Fruit fly (Drosophila melanogaster) whole organism: ENCODE measurements around the gene CG42816.

ENCODE experiments used
- CG8478 ChIP-seq: fragments of >200 bp; optimal IDR thresholded peaks from 2 replicates; lab custom pipeline; 2018; ENCODE audit warnings: inconsistent platforms
- Dll ChIP-seq: fragments of >200 bp; optimal IDR thresholded peaks from 2 replicates; lab custom pipeline; 2017
- EcR ChIP-seq, 2 experiments: fragments of >200 bp; optimal IDR thresholded peaks; 2 replicates each; lab custom pipeline; 2017; ENCODE audit warnings: missing biosample characterization in 2 of 2, missing genetic modification characterization in 2 of 2, missing genetic modification reagents in 2 of 2
- pan ChIP-seq: fragments of >200 bp; optimal IDR thresholded peaks from 2 replicates; lab custom pipeline; 2017
- psq ChIP-seq: fragments of >200 bp; optimal IDR thresholded peaks from 2 replicates; lab custom pipeline; 2017
- usp ChIP-seq: fragments of >200 bp; optimal IDR thresholded peaks from 2 replicates; lab custom pipeline; 2017; ENCODE audit warnings: missing biosample characterization, missing genetic modification characterization, mixed read lengths

The CG42816 gene

DNA sequence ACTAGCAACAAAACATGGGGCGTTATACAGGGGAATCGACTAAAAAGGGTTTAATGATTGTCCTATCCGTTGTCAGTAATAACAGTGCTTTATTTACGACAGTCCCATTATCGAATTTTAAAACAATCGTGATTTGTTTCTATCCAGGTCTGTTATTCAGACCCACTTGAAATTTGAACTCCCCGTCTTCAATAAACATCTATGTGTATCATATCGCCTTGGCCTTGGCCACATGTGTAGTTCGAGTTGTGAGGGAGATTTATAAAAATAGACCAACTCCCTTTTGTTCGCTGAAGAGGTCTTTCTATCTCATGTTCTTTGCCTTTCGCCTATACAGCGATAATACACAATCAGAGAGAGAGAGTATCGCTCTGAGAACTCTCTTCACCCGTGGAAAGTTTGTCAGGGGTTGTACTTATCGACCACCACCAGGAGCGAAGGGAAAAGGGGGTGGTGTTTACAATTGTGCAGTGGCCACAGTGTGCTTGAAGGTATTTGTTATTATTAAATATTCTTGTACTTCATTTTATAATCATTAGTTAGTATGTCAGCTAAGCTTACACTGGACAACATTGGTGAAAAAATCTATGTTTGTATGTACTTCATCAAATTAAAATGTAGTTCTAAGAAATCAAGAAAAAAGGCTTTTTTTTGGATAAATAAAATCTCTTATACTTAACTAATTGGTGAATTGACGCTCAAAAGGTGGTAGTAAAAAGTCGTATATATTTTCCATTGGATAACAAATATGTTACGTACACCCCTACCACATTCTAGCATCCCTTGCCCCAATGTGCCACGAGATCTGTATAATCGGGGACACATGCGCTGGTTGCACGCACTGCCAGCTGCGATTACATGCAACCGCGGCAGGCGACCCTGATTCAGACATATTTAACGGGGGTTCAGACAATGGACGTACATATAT, 40.0 kb downstream of the CG42816 start:
- TF ChIP-seq EcR (GFP tag; optimal IDR thresholded peaks at IDR 0.05; lab: Kevin White, UChicago), result no peak
- no peak for TF ChIP-seq usp (GFP tag; lab: Kevin White, UChicago)
- no peak for TF ChIP-seq Dll
- no peak for TF ChIP-seq pan
- no peak for TF ChIP-seq psq (lab: Kevin White, UChicago)
- TF ChIP-seq CG8478 (lab: Kevin White, UChicago), result no peak

DNA sequence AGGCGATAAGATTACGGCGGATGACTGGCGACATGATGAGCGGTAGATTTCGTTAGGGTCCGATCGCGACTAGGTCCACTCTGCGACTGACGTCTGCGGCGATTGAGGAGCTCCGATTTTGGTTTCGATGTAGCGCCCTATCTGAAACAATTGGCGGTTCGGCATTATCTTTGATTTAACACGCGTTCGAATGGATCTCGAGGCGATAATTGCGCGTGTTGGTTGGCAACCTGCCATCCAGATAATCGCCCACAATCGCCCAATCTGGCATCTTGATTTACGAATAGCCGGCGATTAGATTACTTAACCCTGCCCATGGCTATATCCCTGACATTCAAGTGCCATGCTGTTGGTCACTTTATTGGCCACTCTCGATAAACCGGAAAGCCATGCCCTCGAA, 43.1 kb downstream of the CG42816 start:
- no peak for TF ChIP-seq usp (GFP tag; lab: Kevin White, UChicago)
- TF ChIP-seq psq (lab: Kevin White, UChicago), result no peak
- no peak for TF ChIP-seq Dll
- no peak for TF ChIP-seq pan
- TF ChIP-seq CG8478 (lab: Kevin White, UChicago), result no peak
- no peak for TF ChIP-seq EcR (GFP tag; optimal IDR thresholded peaks at IDR 0.05; lab: Kevin White, UChicago)

DNA sequence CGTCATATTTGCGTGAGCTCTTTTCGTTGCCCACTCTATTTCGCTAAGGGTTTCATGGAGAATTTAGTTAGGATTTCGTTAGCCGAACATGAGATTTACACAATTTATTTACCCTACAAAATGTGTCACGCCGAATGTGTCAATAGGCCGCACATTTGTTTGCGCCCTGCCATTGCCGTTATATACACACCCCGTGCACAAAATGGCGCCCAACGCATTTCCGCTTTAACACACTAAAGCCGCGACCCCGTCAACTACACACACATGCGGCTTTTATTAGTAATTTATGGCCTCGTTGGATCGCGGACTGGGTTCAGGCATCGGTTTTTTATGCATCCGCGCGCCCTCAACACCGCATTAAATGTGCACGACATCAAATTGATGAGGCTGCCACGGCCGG, 46.9 kb downstream of the CG42816 start, which contains the start of gene Adgf-B:
Gene Adgf-B (minus strand): TSS at position 101 of the 400 bp plus-strand sequence.
- no peak for TF ChIP-seq usp (GFP tag; lab: Kevin White, UChicago)
- no peak for TF ChIP-seq EcR (GFP tag; optimal IDR thresholded peaks at IDR 0.05; lab: Kevin White, UChicago)
- TF ChIP-seq Dll, result no peak
- no peak for TF ChIP-seq pan
- no peak for TF ChIP-seq psq (lab: Kevin White, UChicago)
- TF ChIP-seq CG8478 (lab: Kevin White, UChicago), result no peak

DNA sequence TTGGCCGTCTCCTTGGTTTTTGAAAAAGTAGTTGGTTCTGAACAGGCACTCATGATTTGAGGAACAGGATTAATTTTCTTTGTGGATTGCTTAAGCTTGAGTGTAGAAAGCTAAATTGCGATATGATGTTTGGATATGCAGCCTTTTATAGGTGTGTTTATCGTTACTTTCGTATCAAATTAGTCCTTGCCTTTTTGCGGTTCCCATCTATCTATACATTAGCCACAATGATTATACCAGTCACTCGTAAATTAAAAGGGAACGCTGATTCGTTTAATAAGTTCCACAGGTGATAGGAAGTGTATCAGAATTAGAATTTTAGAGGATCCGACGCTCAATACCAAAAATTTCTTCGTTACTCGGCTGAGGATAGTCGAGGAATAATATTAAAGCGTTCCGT, 50.6 kb downstream of the CG42816 start, which contains the start of gene CG6034:
Gene CG6034 (minus strand): TSS at position 101 of the 400 bp plus-strand sequence.
- TF ChIP-seq psq (lab: Kevin White, UChicago) (no peak), EcR (GFP tag; optimal IDR thresholded peaks at IDR 0.05; lab: Kevin White, UChicago) (no peak), pan (no peak), Dll (no peak), CG8478 (lab: Kevin White, UChicago) (no peak), usp (GFP tag; lab: Kevin White, UChicago) (no peak)

DNA sequence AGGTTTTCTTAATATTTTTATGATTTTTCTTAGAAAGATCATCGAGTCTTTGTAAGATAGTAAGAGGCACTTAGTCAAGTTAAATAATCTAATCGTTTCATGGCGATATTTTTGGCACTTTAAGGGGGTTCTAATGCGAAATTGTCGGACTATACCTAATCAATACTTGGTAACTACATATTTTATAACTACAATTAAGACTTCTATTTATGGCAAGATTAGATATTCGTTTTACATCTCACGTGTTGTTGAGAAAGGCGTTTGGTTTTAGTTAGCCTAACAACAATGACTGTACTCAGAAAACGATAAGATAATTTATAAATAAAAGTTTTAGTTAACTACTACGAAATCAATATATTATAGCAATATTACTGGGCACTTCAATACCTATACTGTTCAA, 54.9 kb downstream of the CG42816 start:
- TF ChIP-seq CG8478 (lab: Kevin White, UChicago), result no peak
- no peak for TF ChIP-seq EcR (GFP tag; optimal IDR thresholded peaks at IDR 0.05; lab: Kevin White, UChicago)
- TF ChIP-seq usp (GFP tag; lab: Kevin White, UChicago), result no peak
- no peak for TF ChIP-seq psq (lab: Kevin White, UChicago)
- no peak for TF ChIP-seq pan
- TF ChIP-seq Dll, result no peak
